Fruit fly (Drosophila melanogaster) whole organism, wandering third instar larva: Measurements from ENCODE around the gene CG34124.

ENCODE experiments used
- CG9705 ChIP-seq: fragments of 200-800 bp; sonication (Bioruptor generic); optimal IDR thresholded peaks from 2 replicates; lab custom pipeline; 2018; ENCODE audit warnings: missing biosample characterization, mild to moderate bottlenecking, missing genetic modification characterization
- CrebA ChIP-seq: fragments of 200-800 bp; sonication (Bioruptor generic); optimal IDR thresholded peaks from 2 replicates; lab custom pipeline; 2016; ENCODE audit warnings: missing biosample characterization, mild to moderate bottlenecking, missing genetic modification characterization, borderline replicate concordance
- Dfd ChIP-seq: fragments of >200 bp; optimal IDR thresholded peaks from 2 replicates; lab custom pipeline; 2017; ENCODE audit warnings: missing biosample characterization, missing genetic modification characterization
- Hnf4 ChIP-seq: fragments of 200-800 bp; sonication (Bioruptor generic); optimal IDR thresholded peaks from 2 replicates; lab custom pipeline; 2016; ENCODE audit warnings: missing biosample characterization, mild to moderate bottlenecking, missing genetic modification characterization
- Hr78 ChIP-seq: fragments of >200 bp; optimal IDR thresholded peaks from 2 replicates; lab custom pipeline; 2017; ENCODE audit warnings: missing biosample characterization, missing genetic modification characterization
- Hr83 ChIP-seq: fragments of 200-300 bp; sonication (Bioruptor generic); optimal IDR thresholded peaks from 2 replicates; lab custom pipeline; 2016; ENCODE audit warnings: missing biosample characterization, mild to moderate bottlenecking, missing genetic modification characterization, moderate library complexity; ENCODE audit not compliant: poor library complexity, severe bottlenecking
- Mio ChIP-seq: sonication (Bioruptor generic); optimal IDR thresholded peaks from 2 replicates; lab custom pipeline; 2016; ENCODE audit warnings: missing biosample characterization, missing genetic modification characterization
- Myc ChIP-seq: fragments of >200 bp; optimal IDR thresholded peaks from 2 replicates; lab custom pipeline; 2017
- h ChIP-seq: fragments of 200-800 bp; sonication (Bioruptor generic); optimal IDR thresholded peaks from 3 replicates; lab custom pipeline; 2016; ENCODE audit warnings: missing biosample characterization, mild to moderate bottlenecking, missing genetic modification characterization
- tai ChIP-seq: sonication (Bioruptor generic); optimal IDR thresholded peaks from 2 replicates; lab custom pipeline; 2016; ENCODE audit warnings: missing biosample characterization, missing genetic modification characterization

DNA sequence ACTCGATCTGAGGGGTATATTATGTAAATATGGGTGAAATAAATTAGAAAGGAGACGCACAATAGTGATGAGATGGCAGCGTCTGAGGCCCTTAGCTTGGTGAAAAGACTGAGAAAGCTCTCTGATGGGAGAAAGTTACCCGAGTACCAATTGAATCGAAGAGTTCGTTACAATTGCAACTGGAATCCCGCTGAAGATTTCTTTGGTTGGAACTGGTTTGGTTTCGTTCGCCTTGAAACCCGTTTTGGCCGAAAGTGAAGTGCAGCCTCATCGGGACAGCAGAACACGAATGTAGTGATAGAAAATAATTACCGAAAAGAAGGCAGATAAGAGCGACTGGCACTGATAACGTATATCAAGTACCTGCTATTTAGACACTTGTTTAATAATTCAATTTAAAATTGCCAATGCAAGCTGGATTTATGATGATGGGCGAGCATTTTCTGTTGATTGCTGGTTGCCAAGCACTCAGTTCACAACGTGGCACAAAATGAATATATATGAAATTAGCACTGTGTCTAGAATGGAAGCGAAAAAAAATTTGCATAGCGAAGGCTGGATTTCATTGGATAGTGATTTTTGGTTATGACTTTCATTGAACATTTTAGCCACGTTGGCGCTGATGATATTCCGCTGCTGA lies 38.2 kb downstream of the CG34124 start:
- TF ChIP-seq CG9705 (GFP tag; lab: Kevin White, UChicago) (no peak), h (GFP tag; lab: Kevin White, UChicago) (no peak), Hr78 (GFP tag; lab: Kevin White, UChicago) (no peak), Myc (lab: Kevin White, UChicago) (no peak), Mio (no peak), CrebA (GFP tag; lab: Kevin White, UChicago) (no peak), Hnf4 (GFP tag; lab: Kevin White, UChicago) (no peak), Dfd (GFP tag; lab: Kevin White, UChicago) (no peak), Hr83 (no peak), tai (GFP tag; lab: Kevin White, UChicago) (no peak)
